Worm (Caenorhabditis elegans) whole organism, L4/young adult: ENCODE data around the gene fipr-10.

Experiments
- W03F9.2 ChIP-seq: fragments of 150-350 bp; optimal IDR thresholded peaks from 2 replicates; lab custom pipeline; 2014; ENCODE audit warnings: missing biosample characterization, missing genetic modification characterization
- dao-5 ChIP-seq: sonication (generic microtip); optimal IDR thresholded peaks from 2 replicates; lab custom pipeline; 2016; ENCODE audit warnings: missing genotype, missing genetic modification characterization, moderate library complexity, missing compliant biosample characterization
- him-1 ChIP-seq: sonication (generic microtip); optimal IDR thresholded peaks from 2 replicates; lab custom pipeline; 2016; ENCODE audit warnings: missing genotype, missing genetic modification reagents, missing genetic modification characterization, missing compliant biosample characterization

DNA sequence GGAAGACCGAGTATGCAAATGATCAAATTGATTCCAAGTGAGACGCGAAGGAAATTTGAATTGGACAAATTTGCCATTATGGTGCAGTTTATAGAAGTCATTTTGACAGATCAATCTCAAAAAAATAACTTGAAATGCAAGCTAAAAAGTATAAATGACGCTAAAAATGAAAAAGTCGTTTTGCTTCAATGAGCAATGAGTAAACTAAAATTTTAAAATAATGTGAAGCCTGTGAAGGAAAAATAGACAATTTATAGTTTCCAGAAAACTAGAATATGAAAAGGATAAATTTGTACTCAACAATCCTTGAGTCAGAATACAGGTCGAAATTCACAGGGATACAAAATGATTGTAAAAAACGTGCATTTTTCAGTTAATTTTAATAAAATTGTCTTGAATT lies 45.7 kb upstream of the fipr-10 start, which contains the start of gene srab-17:
- TF ChIP-seq dao-5 (no peak), W03F9.2 (no peak), him-1 (no peak)
